Worm (Caenorhabditis elegans): ENCODE data around the gene C06A1.7.

DNA sequence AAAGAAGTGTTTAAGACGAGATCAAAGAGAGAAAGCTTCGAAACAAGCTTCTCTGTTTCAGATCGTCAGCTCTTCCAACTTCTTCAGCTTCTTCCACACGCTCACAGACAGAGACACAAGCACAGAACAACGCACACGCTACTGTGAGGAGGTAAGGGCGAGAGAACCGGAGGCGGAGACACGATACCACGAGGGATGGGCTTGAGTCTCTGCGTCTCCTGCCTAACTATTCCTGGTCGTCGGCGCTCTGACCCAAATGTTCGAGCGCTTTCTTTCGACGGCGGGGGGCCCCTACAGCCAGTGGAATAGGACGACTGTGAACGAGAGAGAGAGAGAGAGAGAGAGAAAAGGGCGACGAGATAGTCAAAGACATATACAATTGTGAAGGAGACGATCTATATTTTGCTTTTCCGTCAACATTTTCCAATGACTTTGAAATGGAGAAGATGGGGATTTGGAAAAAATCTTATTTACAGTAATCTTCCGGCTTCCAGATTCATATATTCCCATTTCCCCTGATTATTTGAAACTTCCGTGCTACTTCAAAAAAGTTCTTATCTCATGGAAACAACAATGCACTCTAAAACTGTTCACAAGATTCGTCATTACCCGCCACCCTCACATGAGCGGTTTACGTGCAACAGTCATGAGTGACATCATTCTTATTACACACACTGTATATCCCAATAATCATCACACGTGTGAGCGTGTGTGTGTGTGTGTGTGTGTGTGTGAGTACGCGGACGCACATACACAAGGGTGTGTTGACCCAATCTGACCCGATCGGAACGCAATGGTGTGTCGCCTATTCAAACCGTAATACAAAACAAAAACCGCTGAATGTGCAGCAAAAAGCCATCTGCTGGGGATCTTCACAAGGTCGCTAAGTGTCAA lies 15.7 kb upstream of the C06A1.7 start:
- TF ChIP-seq flt-1 (GFP tag; IDR thresholded peaks at IDR 0.05) (peak; percentile 80), med-1 (GFP tag; optimal IDR thresholded peaks at IDR 0.05; ENCODE audit: insufficient read depth) (no peak), ztf-29 (GFP tag; IDR thresholded peaks at IDR 0.05) (peak; percentile 85)

All from whole organism, midembryonic.